Fruit fly (Drosophila melanogaster) whole organism, embryonic: ENCODE results near the gene gry.

Source experiments
- Bteb2 ChIP-seq: fragments of 200-800 bp; sonication (Bioruptor generic); optimal IDR thresholded peaks from 2 replicates; lab custom pipeline; 2016; ENCODE audit warnings: missing biosample characterization, missing genetic modification characterization
- CG12659 ChIP-seq: fragments of 200-800 bp; sonication (Bioruptor generic); optimal IDR thresholded peaks from 3 replicates; lab custom pipeline; 2017; ENCODE audit warnings: mild to moderate bottlenecking, missing biosample characterization, missing genetic modification reagents, missing genetic modification characterization
- CG14667 ChIP-seq: fragments of 200-800 bp; sonication (Bioruptor generic); IDR thresholded peaks from 2 replicates; pipeline ENCODE4 v1.3.6; 2022; ENCODE audit warnings: missing biosample characterization, missing genetic modification characterization
- CG1603 ChIP-seq: fragments of 200-800 bp; sonication (Bioruptor generic); optimal IDR thresholded peaks from 2 replicates; lab custom pipeline; 2019; ENCODE audit warnings: missing biosample characterization, mild to moderate bottlenecking, missing genetic modification characterization, moderate library complexity
- CG1647 ChIP-seq: fragments of 200-800 bp; sonication (Bioruptor generic); optimal IDR thresholded peaks from 3 replicates; lab custom pipeline; 2016; ENCODE audit warnings: missing biosample characterization, missing genetic modification characterization
- CG17385 ChIP-seq: fragments of 200-800 bp; sonication (Bioruptor generic); optimal IDR thresholded peaks from 3 replicates; lab custom pipeline; 2018; ENCODE audit warnings: missing biosample characterization, mild to moderate bottlenecking, missing genetic modification characterization
- CG18619 ChIP-seq: fragments of 200-800 bp; sonication (Bioruptor generic); optimal IDR thresholded peaks from 3 replicates; lab custom pipeline; 2017; ENCODE audit warnings: missing biosample characterization, mild to moderate bottlenecking, missing genetic modification characterization
- CG32767 ChIP-seq: fragments of 200-800 bp; sonication (Bioruptor generic); IDR thresholded peaks from 2 replicates; pipeline ENCODE4 v1.3.6; 2022; ENCODE audit warnings: missing biosample characterization, missing genetic modification characterization
- CG4360 ChIP-seq: fragments of 200-800 bp; sonication (Bioruptor generic); IDR thresholded peaks from 2 replicates; pipeline ENCODE4 v1.3.6; 2022; ENCODE audit warnings: missing biosample characterization, missing genetic modification characterization
- CG4707 ChIP-seq: fragments of 200-800 bp; sonication (Bioruptor generic); optimal IDR thresholded peaks from 2 replicates; lab custom pipeline; 2018; ENCODE audit warnings: missing biosample characterization, mild to moderate bottlenecking, missing genetic modification characterization, moderate library complexity
- CG6813 ChIP-seq: fragments of 200-800 bp; sonication (Bioruptor generic); optimal IDR thresholded peaks from 2 replicates; lab custom pipeline; 2017; ENCODE audit warnings: missing biosample characterization, missing genetic modification characterization, mild to moderate bottlenecking, moderate library complexity, missing genetic modification reagents
- CG6854 ChIP-seq: fragments of 200-800 bp; sonication (Bioruptor generic); optimal IDR thresholded peaks from 3 replicates; lab custom pipeline; 2017; ENCODE audit warnings: missing biosample characterization, mild to moderate bottlenecking, missing genetic modification characterization
- CG7556 ChIP-seq: fragments of 200-800 bp; sonication (Bioruptor generic); optimal IDR thresholded peaks from 2 replicates; lab custom pipeline; 2017; ENCODE audit warnings: missing biosample characterization, mild to moderate bottlenecking, missing genetic modification characterization
- CG7963 ChIP-seq: fragments of 200-800 bp; sonication (Bioruptor generic); IDR thresholded peaks from 3 replicates; pipeline ENCODE4 v1.3.6; 2022; ENCODE audit warnings: missing biosample characterization, missing genetic modification characterization; ENCODE audit not compliant: partially characterized antibody
- CG8924 ChIP-seq: fragments of 200-800 bp; optimal IDR thresholded peaks from 3 replicates; lab custom pipeline; 2019; ENCODE audit warnings: missing biosample characterization, mild to moderate bottlenecking, missing genetic modification characterization, moderate library complexity
- D19B ChIP-seq: fragments of 200-800 bp; sonication (Bioruptor generic); optimal IDR thresholded peaks from 2 replicates; lab custom pipeline; 2017; ENCODE audit warnings: missing biosample characterization, mild to moderate bottlenecking, missing genetic modification characterization
- Ets97D ChIP-seq: fragments of 200-800 bp; sonication (Bioruptor generic); optimal IDR thresholded peaks from 3 replicates; lab custom pipeline; 2016; ENCODE audit warnings: missing biosample characterization, missing genetic modification characterization
- HLHmδ ChIP-seq: fragments of 200-800 bp; sonication (Bioruptor generic); optimal IDR thresholded peaks from 2 replicates; lab custom pipeline; 2018; ENCODE audit warnings: missing biosample characterization, mild to moderate bottlenecking, missing genetic modification characterization, moderate library complexity
- Lhr ChIP-seq: fragments of 200-800 bp; sonication (Bioruptor generic); optimal IDR thresholded peaks from 3 replicates; lab custom pipeline; 2017; ENCODE audit warnings: mild to moderate bottlenecking, missing biosample characterization, missing genetic modification reagents, missing genetic modification characterization
- MTF-1 ChIP-seq: fragments of 200-800 bp; sonication (Bioruptor generic); optimal IDR thresholded peaks from 2 replicates; lab custom pipeline; 2018; ENCODE audit warnings: missing biosample characterization, mild to moderate bottlenecking, missing genetic modification characterization, borderline replicate concordance
- Mrtf ChIP-seq: fragments of 200-800 bp; sonication (Bioruptor generic); IDR thresholded peaks from 3 replicates; pipeline ENCODE4 v1.3.6; 2022; ENCODE audit warnings: missing biosample characterization, missing genetic modification characterization
- Ssrp ChIP-seq: fragments of 200-800 bp; sonication (Bioruptor generic); optimal IDR thresholded peaks from 2 replicates; lab custom pipeline; 2018; ENCODE audit warnings: missing biosample characterization, mild to moderate bottlenecking, missing genetic modification characterization, moderate library complexity
- TFAM ChIP-seq: fragments of 200-800 bp; sonication (Bioruptor generic); optimal IDR thresholded peaks from 2 replicates; lab custom pipeline; 2017; ENCODE audit warnings: missing biosample characterization, missing genetic modification characterization, inconsistent platforms
- Trl ChIP-seq, 3 experiments: fragments of >200 bp in 2 of 3; fragments of 200-800 bp in 1 of 3; sonication (Bioruptor generic) in 1 of 3; optimal IDR thresholded peaks; 2 replicates in 1 of 3; 3 replicates in 2 of 3; lab custom pipeline; 2016 to 2017; ENCODE audit warnings: missing biosample characterization in 1 of 3, missing genetic modification characterization in 1 of 3
- Xbp1 ChIP-seq: fragments of 200-800 bp; sonication (Bioruptor generic); optimal IDR thresholded peaks from 3 replicates; lab custom pipeline; 2016; ENCODE audit warnings: missing biosample characterization, mild to moderate bottlenecking, missing genetic modification characterization
- al ChIP-seq: fragments of 200-800 bp; sonication (Bioruptor generic); IDR thresholded peaks from 2 replicates; pipeline ENCODE4 v1.3.6; 2022; ENCODE audit warnings: missing biosample characterization, missing genetic modification characterization
- caup ChIP-seq: fragments of 200-800 bp; sonication (Bioruptor generic); optimal IDR thresholded peaks from 3 replicates; lab custom pipeline; 2017; ENCODE audit warnings: missing biosample characterization, mild to moderate bottlenecking, missing genetic modification characterization, moderate library complexity; ENCODE audit not compliant: severe bottlenecking
- croc ChIP-seq: fragments of 200-800 bp; sonication (Bioruptor generic); conservative IDR thresholded peaks from 3 replicates; pipeline ENCODE4 v1.3.6; 2022; ENCODE audit warnings: missing biosample characterization, missing genetic modification characterization
- insv ChIP-seq, 2 experiments: fragments of 200-800 bp; sonication (Bioruptor generic); optimal IDR thresholded peaks; 3 replicates each; lab custom pipeline; 2016 to 2018; ENCODE audit warnings: missing biosample characterization in 2 of 2, missing genetic modification characterization in 2 of 2
- kah ChIP-seq: fragments of 200-800 bp; sonication (Bioruptor generic); optimal IDR thresholded peaks from 2 replicates; lab custom pipeline; 2018; ENCODE audit warnings: missing biosample characterization, mild to moderate bottlenecking, missing genetic modification characterization
- maf-S ChIP-seq: fragments of 200-800 bp; sonication (Bioruptor generic); optimal IDR thresholded peaks from 2 replicates; lab custom pipeline; 2016; ENCODE audit warnings: missing biosample characterization, missing genetic modification characterization
- mam ChIP-seq: fragments of 200-800 bp; sonication (Bioruptor generic); optimal IDR thresholded peaks from 3 replicates; lab custom pipeline; 2016; ENCODE audit warnings: missing biosample characterization, missing genetic modification characterization
- mirr ChIP-seq: fragments of 200-800 bp; sonication (Bioruptor generic); optimal IDR thresholded peaks from 3 replicates; lab custom pipeline; 2018; ENCODE audit warnings: missing biosample characterization, mild to moderate bottlenecking, missing genetic modification characterization
- odd ChIP-seq: fragments of 200-800 bp; sonication (Bioruptor generic); optimal IDR thresholded peaks from 2 replicates; lab custom pipeline; 2017; ENCODE audit warnings: missing biosample characterization, mild to moderate bottlenecking, missing genetic modification characterization
- pfk ChIP-seq: fragments of 200-800 bp; sonication (Bioruptor generic); optimal IDR thresholded peaks from 2 replicates; lab custom pipeline; 2018; ENCODE audit warnings: missing biosample characterization, mild to moderate bottlenecking, missing genetic modification characterization, moderate library complexity
- prd ChIP-seq, 3 experiments: fragments of >200 bp in 2 of 3; fragments of 200-800 bp in 1 of 3; sonication (Bioruptor generic) in 1 of 3; optimal IDR thresholded peaks in 2 of 3; IDR thresholded peaks in 1 of 3; 2 replicates in 2 of 3; 3 replicates in 1 of 3; pipeline versions ENCODE4 v1.3.6 to Lab custom; 2017 to 2022; ENCODE audit warnings: missing biosample characterization in 1 of 3, missing genetic modification characterization in 1 of 3
- psq ChIP-seq: fragments of 200-800 bp; sonication (Bioruptor generic); optimal IDR thresholded peaks from 2 replicates; lab custom pipeline; 2017; ENCODE audit warnings: missing biosample characterization, missing genetic modification characterization
- rib ChIP-seq: fragments of 200-800 bp; sonication (Bioruptor generic); IDR thresholded peaks from 2 replicates; pipeline ENCODE4 v1.3.6; 2022; ENCODE audit warnings: missing biosample characterization, missing genetic modification characterization
- run ChIP-seq: fragments of 200-800 bp; sonication (Bioruptor generic); optimal IDR thresholded peaks from 3 replicates; lab custom pipeline; 2018; ENCODE audit warnings: missing biosample characterization, mild to moderate bottlenecking, missing genetic modification characterization
- so ChIP-seq: fragments of 200-800 bp; sonication (Bioruptor generic); IDR thresholded peaks from 3 replicates; pipeline ENCODE4 v1.3.6; 2022; ENCODE audit warnings: missing biosample characterization, missing genetic modification characterization
- tap ChIP-seq: fragments of 200-800 bp; optimal IDR thresholded peaks from 3 replicates; lab custom pipeline; 2019; ENCODE audit warnings: missing biosample characterization, mild to moderate bottlenecking, missing genetic modification characterization, moderate library complexity
- tx ChIP-seq: fragments of 200-800 bp; sonication (Bioruptor generic); optimal IDR thresholded peaks from 2 replicates; lab custom pipeline; 2016; ENCODE audit warnings: missing biosample characterization, missing genetic modification characterization

The gry gene

DNA sequence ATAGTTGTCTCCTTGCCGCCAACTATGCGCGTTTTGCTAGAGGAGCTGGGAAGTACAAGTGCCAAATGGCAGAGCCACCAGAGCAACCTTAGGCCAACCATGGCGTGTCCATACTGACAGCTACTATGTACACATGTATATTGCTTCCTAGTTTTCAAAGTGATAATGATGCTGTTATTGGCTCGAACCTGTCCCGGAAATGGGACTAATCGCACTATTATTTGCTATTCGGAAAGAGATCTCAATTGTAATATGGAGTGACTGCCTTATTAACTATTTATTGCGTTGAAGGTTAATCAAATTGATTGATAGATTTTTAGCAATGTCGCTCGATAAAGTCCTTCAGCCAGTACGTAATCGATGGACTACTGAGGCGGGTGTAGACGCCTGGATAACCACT lies 5.5 kb downstream of the gry start, which contains the start of gene CG33159:
TSS of gene CG33159 (minus strand) at position 101 of the 400 bp plus-strand sequence.
- TF ChIP-seq tx (GFP tag; lab: Kevin White, UChicago) (no peak), HLHmδ (no peak), CG6854 (GFP tag; lab: Kevin White, UChicago) (no peak), Ssrp (tag; lab: Kevin White, UChicago) (no peak), CG1647 (no peak), al (GFP tag; lab: Robert Waterston, UW) (no peak), mam (no peak), run (tag; lab: Kevin White, UChicago) (no peak), D19B (GFP tag; lab: Kevin White, UChicago) (no peak)

DNA sequence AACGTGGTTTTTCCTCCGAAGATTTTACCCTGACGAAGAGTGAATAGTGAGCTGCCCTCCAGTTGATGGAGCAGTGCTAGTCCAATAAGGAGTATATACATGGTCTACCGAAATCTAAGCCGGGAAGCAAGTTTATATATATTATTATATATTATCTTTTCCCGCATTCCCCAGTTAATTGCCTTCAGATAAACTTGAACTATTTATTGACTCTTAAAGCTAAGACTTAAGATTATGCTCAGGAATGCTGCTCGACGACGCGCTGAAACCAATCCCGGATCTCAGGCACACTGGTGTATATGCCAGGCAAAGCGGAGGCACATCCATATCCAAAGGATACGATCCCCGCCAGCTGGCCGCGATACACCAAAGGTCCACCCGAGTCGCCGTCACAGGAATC lies 6.5 kb downstream of the gry start, which contains the start of gene CG32277:
TSS of gene CG32277 (minus strand) at position 101 of the 400 bp plus-strand sequence.
- TF ChIP-seq Ets97D (GFP tag; lab: Kevin White, UChicago): no peak
- no peak for TF ChIP-seq Xbp1 (GFP tag; lab: Kevin White, UChicago)
- TF ChIP-seq psq (GFP tag; lab: Kevin White, UChicago): no peak
- no peak for TF ChIP-seq CG4360 (GFP tag; lab: Robert Waterston, UW)
- no peak for TF ChIP-seq rib
- TF ChIP-seq CG17385: no peak
- TF ChIP-seq Bteb2 (GFP tag; lab: Kevin White, UChicago): no peak
- TF ChIP-seq insv (GFP tag; optimal IDR thresholded peaks at IDR 0.05; lab: Kevin White, UChicago): no peak
- no peak for TF ChIP-seq croc (GFP tag; lab: Robert Waterston, UW)
- TF ChIP-seq pfk: no peak
- no peak for TF ChIP-seq mirr (GFP tag; lab: Kevin White, UChicago)
- no peak for TF ChIP-seq CG1603 (tag; lab: Kevin White, UChicago)
- no peak for TF ChIP-seq CG7963
- no peak for TF ChIP-seq CG14667 (GFP tag; lab: Robert Waterston, UW)
- TF ChIP-seq CG4707 (GFP tag; lab: Kevin White, UChicago): no peak
- TF ChIP-seq, all 482 proteins: peak for 0

DNA sequence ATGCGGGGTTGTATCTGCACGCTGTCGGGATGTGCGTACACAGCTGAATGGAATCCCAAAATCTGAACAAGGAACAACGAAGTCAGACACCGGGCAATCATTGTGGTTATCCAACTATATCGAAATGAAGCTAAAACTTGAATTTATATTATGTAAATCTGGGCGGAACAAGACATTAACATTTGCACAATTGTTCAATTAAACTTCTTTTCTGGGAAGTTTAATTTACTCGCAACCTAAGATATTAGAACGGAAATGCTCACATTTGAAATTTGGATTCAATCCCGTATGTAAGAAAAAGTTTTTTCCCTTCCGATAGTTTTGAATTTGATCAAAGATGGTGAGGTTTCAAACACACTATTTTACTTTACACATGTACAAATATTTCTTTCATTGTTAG lies 7.4 kb downstream of the gry start, which contains the start of gene CG33160:
TSS of gene CG33160 (minus strand) at position 101 of the 400 bp plus-strand sequence.
- TF ChIP-seq tap (tag; lab: Kevin White, UChicago) (no peak), odd (no peak), Lhr (GFP tag; lab: Kevin White, UChicago) (no peak), CG7556 (GFP tag; lab: Kevin White, UChicago) (no peak), CG32767 (GFP tag; lab: Robert Waterston, UW) (no peak), maf-S (GFP tag; lab: Kevin White, UChicago) (no peak), TFAM (no peak), CG8924 (tag; lab: Kevin White, UChicago) (no peak), prd (optimal IDR thresholded peaks at IDR 0.05; lab: Kevin White, UChicago) (no peak), prd (GFP tag; IDR thresholded peaks at IDR 0.05; lab: Robert Waterston, UW) (no peak)

DNA sequence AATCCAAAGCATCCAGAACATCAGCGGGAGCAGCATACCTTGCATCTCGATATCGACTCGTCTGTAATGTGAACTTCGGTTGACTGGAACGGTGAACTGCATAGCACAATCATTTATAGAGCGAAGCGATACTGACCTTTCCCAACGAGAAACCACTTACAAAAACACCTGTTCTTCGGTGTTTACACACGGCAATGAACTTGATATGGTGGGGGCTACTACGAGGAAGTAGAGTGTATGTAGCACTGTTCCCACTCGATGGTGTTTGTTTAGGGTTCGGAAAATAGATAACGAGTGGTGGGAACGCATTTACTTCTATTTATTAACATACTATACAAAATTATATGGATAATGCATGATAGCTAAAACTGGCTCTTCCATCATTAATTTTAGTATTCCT lies 10.0 kb downstream of the gry start, which contains the start of the genes CG32269 and CG32270:
TSS of gene CG32269 (minus strand) at position 91 of the 400 bp plus-strand sequence.
TSS of gene CG32270 (minus strand) at position 91 of the 400 bp plus-strand sequence.
- TF ChIP-seq Mrtf (GFP tag; lab: Robert Waterston, UW) (no peak), so (GFP tag; lab: Robert Waterston, UW) (no peak), HLHmδ (peak; percentile 30), CG18619 (peak; percentile 3), Trl (optimal IDR thresholded peaks at IDR 0.05; lab: Kevin White, UChicago) (no peak), Trl (GFP tag; optimal IDR thresholded peaks at IDR 0.05; lab: Kevin White, UChicago) (peak; percentile 0), caup (GFP tag; lab: Kevin White, UChicago) (peak; percentile 11), CG12659 (GFP tag; lab: Kevin White, UChicago) (no peak), CG6813 (GFP tag; lab: Kevin White, UChicago) (peak; percentile 18), MTF-1 (GFP tag; lab: Kevin White, UChicago) (peak; percentile 0), mirr (GFP tag; lab: Kevin White, UChicago) (peak; percentile 66), kah (GFP tag; lab: Kevin White, UChicago) (peak; percentile 71)
